Fruit fly (Drosophila melanogaster) whole organism, embryonic: ENCODE measurements around the gene CG42540.

Experiments
- Adf1 ChIP-seq: fragments of 200-800 bp; sonication (Bioruptor generic); IDR thresholded peaks from 2 replicates; pipeline ENCODE4 v1.3.6; 2022; ENCODE audit warnings: missing biosample characterization, missing genetic modification characterization
- Asciz ChIP-seq: fragments of 200-800 bp; sonication (Bioruptor generic); optimal IDR thresholded peaks from 2 replicates; lab custom pipeline; 2017; ENCODE audit warnings: missing biosample characterization, mild to moderate bottlenecking, missing genetic modification characterization, missing genetic modification reagents
- BEAF-32 ChIP-seq: fragments of 200-800 bp; sonication (Bioruptor generic); optimal IDR thresholded peaks from 3 replicates; lab custom pipeline; 2017; ENCODE audit warnings: missing biosample characterization, missing genetic modification characterization, mild to moderate bottlenecking, moderate library complexity, missing genetic modification reagents
- CG10267 ChIP-seq: fragments of 200-800 bp; sonication (Bioruptor generic); optimal IDR thresholded peaks from 2 replicates; lab custom pipeline; 2018; ENCODE audit warnings: missing biosample characterization, mild to moderate bottlenecking, missing genetic modification characterization, moderate library complexity
- CG10543 ChIP-seq: fragments of 200-800 bp; sonication (Bioruptor generic); optimal IDR thresholded peaks from 3 replicates; lab custom pipeline; 2017; ENCODE audit warnings: missing biosample characterization, mild to moderate bottlenecking, missing genetic modification characterization, moderate library complexity
- CG10979 ChIP-seq: fragments of 200-800 bp; sonication (Bioruptor generic); optimal IDR thresholded peaks from 2 replicates; lab custom pipeline; 2018; ENCODE audit warnings: missing biosample characterization, mild to moderate bottlenecking, missing genetic modification characterization, moderate library complexity
- CG11504 ChIP-seq: fragments of 200-800 bp; sonication (Bioruptor generic); optimal IDR thresholded peaks from 3 replicates; lab custom pipeline; 2019; ENCODE audit warnings: missing biosample characterization, mild to moderate bottlenecking, missing genetic modification characterization, moderate library complexity
- CG12391 ChIP-seq: fragments of 200-800 bp; sonication (Bioruptor generic); optimal IDR thresholded peaks from 3 replicates; lab custom pipeline; 2018; ENCODE audit warnings: missing biosample characterization, mild to moderate bottlenecking, missing genetic modification characterization, moderate library complexity
- CG12769 ChIP-seq: fragments of 200-800 bp; sonication (Bioruptor generic); optimal IDR thresholded peaks from 2 replicates; lab custom pipeline; 2019; ENCODE audit warnings: missing biosample characterization, mild to moderate bottlenecking, missing genetic modification characterization, moderate library complexity
- CG1529 ChIP-seq: fragments of 200-800 bp; sonication (Bioruptor generic); optimal IDR thresholded peaks from 3 replicates; lab custom pipeline; 2018; ENCODE audit warnings: missing biosample characterization, missing genetic modification characterization
- CG1603 ChIP-seq: fragments of 200-800 bp; sonication (Bioruptor generic); optimal IDR thresholded peaks from 2 replicates; lab custom pipeline; 2019; ENCODE audit warnings: missing biosample characterization, mild to moderate bottlenecking, missing genetic modification characterization, moderate library complexity
- CG17829 ChIP-seq: fragments of 200-800 bp; optimal IDR thresholded peaks from 2 replicates; lab custom pipeline; 2019; ENCODE audit warnings: missing biosample characterization, mild to moderate bottlenecking, missing genetic modification characterization, moderate library complexity
- CG2712 ChIP-seq: fragments of 200-800 bp; optimal IDR thresholded peaks from 3 replicates; lab custom pipeline; 2019; ENCODE audit warnings: missing biosample characterization, mild to moderate bottlenecking, missing genetic modification characterization, moderate library complexity
- CG32532 ChIP-seq: fragments of 200-800 bp; sonication (Bioruptor generic); IDR thresholded peaks from 2 replicates; pipeline ENCODE4 v1.3.6; 2022; ENCODE audit warnings: missing biosample characterization, missing genetic modification characterization
- CG32772 ChIP-seq: fragments of 200-800 bp; sonication (Bioruptor generic); IDR thresholded peaks from 2 replicates; pipeline ENCODE4 v1.3.6; 2022; ENCODE audit warnings: missing biosample characterization, missing genetic modification characterization
- CG33557 ChIP-seq: fragments of 200-800 bp; sonication (Bioruptor generic); optimal IDR thresholded peaks from 2 replicates; lab custom pipeline; 2019; ENCODE audit warnings: missing biosample characterization, mild to moderate bottlenecking, missing genetic modification characterization, moderate library complexity
- CG5180 ChIP-seq: fragments of 200-800 bp; sonication (Bioruptor generic); optimal IDR thresholded peaks from 3 replicates; lab custom pipeline; 2017; ENCODE audit warnings: missing biosample characterization, missing genetic modification characterization, mild to moderate bottlenecking, moderate library complexity, missing genetic modification reagents
- CG6254 ChIP-seq: fragments of 200-800 bp; sonication (Bioruptor generic); optimal IDR thresholded peaks from 3 replicates; lab custom pipeline; 2017; ENCODE audit warnings: mild to moderate bottlenecking, missing biosample characterization, missing genetic modification reagents, missing genetic modification characterization
- CG6689 ChIP-seq: fragments of 200-800 bp; sonication (Bioruptor generic); IDR thresholded peaks from 2 replicates; pipeline ENCODE4 v1.3.6; 2022; ENCODE audit warnings: missing biosample characterization, missing genetic modification characterization
- CG8388 ChIP-seq: fragments of 200-800 bp; sonication (Bioruptor generic); optimal IDR thresholded peaks from 2 replicates; lab custom pipeline; 2019; ENCODE audit warnings: missing biosample characterization, mild to moderate bottlenecking, missing genetic modification characterization, moderate library complexity
- CrebB ChIP-seq: fragments of 200-800 bp; sonication (Bioruptor generic); optimal IDR thresholded peaks from 3 replicates; lab custom pipeline; 2018; ENCODE audit warnings: missing biosample characterization, mild to moderate bottlenecking, missing genetic modification characterization
- HLH54F ChIP-seq: fragments of 200-800 bp; sonication (Bioruptor generic); optimal IDR thresholded peaks from 3 replicates; lab custom pipeline; 2016; ENCODE audit warnings: missing biosample characterization, missing genetic modification characterization
- Neu2 ChIP-seq: fragments of 200-800 bp; sonication (Bioruptor generic); optimal IDR thresholded peaks from 3 replicates; lab custom pipeline; 2016; ENCODE audit warnings: missing biosample characterization, missing genetic modification characterization, borderline replicate concordance
- Ravus ChIP-seq: fragments of 200-800 bp; sonication (Bioruptor generic); IDR thresholded peaks from 2 replicates; pipeline ENCODE4 v1.3.6; 2022; ENCODE audit warnings: missing biosample characterization, missing genetic modification characterization
- Scr ChIP-seq: fragments of 200-800 bp; sonication (Bioruptor generic); IDR thresholded peaks from 2 replicates; pipeline ENCODE4 v1.3.6; 2022; ENCODE audit warnings: missing biosample characterization, missing genetic modification characterization; ENCODE audit not compliant: partially characterized antibody
- Sox102F ChIP-seq: fragments of 200-800 bp; sonication (Bioruptor generic); optimal IDR thresholded peaks from 2 replicates; lab custom pipeline; 2018; ENCODE audit warnings: missing biosample characterization, mild to moderate bottlenecking, missing genetic modification characterization, moderate library complexity
- Sry-β ChIP-seq: fragments of 200-800 bp; sonication (Bioruptor generic); optimal IDR thresholded peaks from 2 replicates; lab custom pipeline; 2018; ENCODE audit warnings: missing biosample characterization, mild to moderate bottlenecking, missing genetic modification characterization, moderate library complexity
- Usf ChIP-seq: fragments of 200-800 bp; sonication (Bioruptor generic); optimal IDR thresholded peaks from 2 replicates; lab custom pipeline; 2017; ENCODE audit warnings: missing genotype, missing biosample characterization, missing genetic modification characterization
- Vsx1 ChIP-seq: fragments of 200-800 bp; sonication (Bioruptor generic); optimal IDR thresholded peaks from 2 replicates; lab custom pipeline; 2017; ENCODE audit warnings: missing biosample characterization, mild to moderate bottlenecking, missing genetic modification characterization, missing genetic modification reagents
- Xbp1 ChIP-seq: fragments of 200-800 bp; sonication (Bioruptor generic); optimal IDR thresholded peaks from 3 replicates; lab custom pipeline; 2016; ENCODE audit warnings: missing biosample characterization, mild to moderate bottlenecking, missing genetic modification characterization
- az2 ChIP-seq: fragments of 200-800 bp; sonication (Bioruptor generic); optimal IDR thresholded peaks from 3 replicates; lab custom pipeline; 2016; ENCODE audit warnings: missing biosample characterization, missing genetic modification characterization
- bab2 ChIP-seq: fragments of 200-800 bp; sonication (Bioruptor generic); optimal IDR thresholded peaks from 2 replicates; lab custom pipeline; 2016; ENCODE audit warnings: missing biosample characterization, missing genetic modification characterization
- br ChIP-seq: fragments of >200 bp; optimal IDR thresholded peaks from 2 replicates; lab custom pipeline; 2017
- caup ChIP-seq: fragments of 200-800 bp; sonication (Bioruptor generic); optimal IDR thresholded peaks from 3 replicates; lab custom pipeline; 2017; ENCODE audit warnings: missing biosample characterization, mild to moderate bottlenecking, missing genetic modification characterization, moderate library complexity; ENCODE audit not compliant: severe bottlenecking
- cg ChIP-seq: fragments of 200-800 bp; sonication (Bioruptor generic); optimal IDR thresholded peaks from 3 replicates; lab custom pipeline; 2019; ENCODE audit warnings: missing biosample characterization, mild to moderate bottlenecking, missing genetic modification characterization, moderate library complexity
- chn ChIP-seq: fragments of 200-800 bp; sonication (Bioruptor generic); optimal IDR thresholded peaks from 2 replicates; lab custom pipeline; 2016; ENCODE audit warnings: missing biosample characterization, missing genetic modification characterization
- dati ChIP-seq: fragments of 200-800 bp; sonication (Bioruptor generic); IDR thresholded peaks from 2 replicates; pipeline ENCODE4 v1.3.6; 2022; ENCODE audit warnings: missing biosample characterization, missing genetic modification characterization
- dmrt99B ChIP-seq: fragments of 200-800 bp; sonication (Bioruptor generic); optimal IDR thresholded peaks from 2 replicates; lab custom pipeline; 2018; ENCODE audit warnings: missing biosample characterization, mild to moderate bottlenecking, missing genetic modification characterization, moderate library complexity
- dysf ChIP-seq: fragments of 200-800 bp; sonication (Bioruptor generic); IDR thresholded peaks from 3 replicates; pipeline ENCODE4 v1.3.6; 2022; ENCODE audit warnings: missing biosample characterization, missing genetic modification characterization
- gcm ChIP-seq: fragments of 200-800 bp; sonication (Bioruptor generic); optimal IDR thresholded peaks from 2 replicates; lab custom pipeline; 2019; ENCODE audit warnings: missing biosample characterization, mild to moderate bottlenecking, missing genetic modification characterization, moderate library complexity
- h ChIP-seq: fragments of >200 bp; optimal IDR thresholded peaks from 2 replicates; lab custom pipeline; 2017
- hkb ChIP-seq, 2 experiments: fragments of 200-800 bp in 1 of 2; fragments of >200 bp in 1 of 2; sonication (Bioruptor generic) in 1 of 2; IDR thresholded peaks in 1 of 2; optimal IDR thresholded peaks in 1 of 2; 2 replicates each; pipeline versions ENCODE4 v1.3.6 to Lab custom; 2017 to 2022; ENCODE audit warnings: missing biosample characterization in 1 of 2, missing genetic modification characterization in 1 of 2
- knrl ChIP-seq: fragments of 200-800 bp; sonication (Bioruptor generic); IDR thresholded peaks from 3 replicates; pipeline ENCODE4 v1.3.6; 2022; ENCODE audit warnings: missing biosample characterization, missing genetic modification characterization; ENCODE audit not compliant: partially characterized antibody
- lola ChIP-seq, 3 experiments: fragments of >200 bp in 2 of 3; fragments of 200-800 bp in 1 of 3; sonication (Bioruptor generic) in 1 of 3; optimal IDR thresholded peaks; 2 replicates each; lab custom pipeline; 2017 to 2019; ENCODE audit warnings: missing biosample characterization in 3 of 3, missing genetic modification characterization in 3 of 3, mild to moderate bottlenecking in 1 of 3, moderate library complexity in 1 of 3
- sens ChIP-seq: fragments of 200-800 bp; sonication (Bioruptor generic); peaks from one replicate; lab custom pipeline; 2016; ENCODE audit warnings: missing biosample characterization, missing genetic modification characterization
- sisA ChIP-seq: fragments of 200-800 bp; sonication (Bioruptor generic); IDR thresholded peaks from 2 replicates; pipeline ENCODE4 v1.3.6; 2022; ENCODE audit warnings: missing biosample characterization, missing genetic modification characterization
- z ChIP-seq: fragments of 200-800 bp; sonication (Bioruptor generic); IDR thresholded peaks from 3 replicates; pipeline ENCODE4 v1.3.6; 2022; ENCODE audit warnings: missing biosample characterization, missing genetic modification characterization

CG42540 gene

dm6 chr3L:4603439-4603838 lies 47.6 kb downstream of the CG42540 start (continued):
- TF ChIP-seq Usf (GFP tag; lab: Kevin White, UChicago): no peak
- TF ChIP-seq CG32772 (GFP tag; lab: Robert Waterston, UW): no peak
- peak; percentile 37 for TF ChIP-seq caup (GFP tag; lab: Kevin White, UChicago)
- TF ChIP-seq Neu2 (GFP tag; lab: Kevin White, UChicago): no peak
- TF ChIP-seq CG10267 (tag; lab: Kevin White, UChicago): peak; percentile 39
- no peak for TF ChIP-seq CG5180
- TF ChIP-seq CG11504 (tag; lab: Kevin White, UChicago): peak; percentile 67
- TF ChIP-seq dysf (GFP tag; lab: Robert Waterston, UW): peak; percentile 70
- peak; percentile 43 for TF ChIP-seq CG17829
- no peak for TF ChIP-seq chn (GFP tag; lab: Kevin White, UChicago)
- TF ChIP-seq sisA (GFP tag; lab: Robert Waterston, UW): peak; percentile 56
- TF ChIP-seq CrebB (tag; lab: Kevin White, UChicago): no peak
- TF ChIP-seq CG6254 (GFP tag; lab: Kevin White, UChicago): peak; percentile 12
- no peak for TF ChIP-seq hkb (optimal IDR thresholded peaks at IDR 0.05; lab: Kevin White, UChicago)
- peak; percentile 51; the same call in 1 of the 2 replicates for TF ChIP-seq hkb (GFP tag; IDR thresholded peaks at IDR 0.05; lab: Robert Waterston, UW)
- TF ChIP-seq CG32532: peak; percentile 68
- no peak for TF ChIP-seq HLH54F (GFP tag; lab: Kevin White, UChicago)
- no peak for TF ChIP-seq CG1603 (tag; lab: Kevin White, UChicago)

dm6 chr3L:4606739-4607428 lies 51.0 kb downstream of the CG42540 start:
- TF ChIP-seq BEAF-32 (GFP tag; lab: Kevin White, UChicago) (peak; percentile 43), h (lab: Kevin White, UChicago) (no peak), CG12391 (tag; lab: Kevin White, UChicago) (peak; percentile 21), CG10979 (tag; lab: Kevin White, UChicago) (peak; percentile 47), gcm (GFP tag; lab: Kevin White, UChicago) (peak; percentile 41), knrl (GFP tag; lab: Robert Waterston, UW) (peak; percentile 50; the same call in 2 of the 3 replicates), sens (GFP tag; lab: Kevin White, UChicago) (peak; percentile 84), CG12769 (tag; lab: Kevin White, UChicago) (peak; percentile 32), cg (GFP tag; lab: Kevin White, UChicago) (no peak), CG8388 (GFP tag; lab: Kevin White, UChicago) (peak; percentile 4), CG6689 (GFP tag; lab: Robert Waterston, UW) (peak; percentile 34), z (GFP tag; lab: Robert Waterston, UW) (0 out of 3 replicates have a peak, but pooled peaks have one; percentile 35), Scr (no peak; the same call in 1 of the 2 replicates), Ravus (GFP tag; lab: Robert Waterston, UW) (no peak), az2 (peak; percentile 10), Sox102F (peak; percentile 53), Xbp1 (GFP tag; lab: Kevin White, UChicago) (no peak), CG1529 (peak; percentile 21), CG2712 (peak; percentile 47), lola (GFP tag; optimal IDR thresholded peaks at IDR 0.05; lab: Kevin White, UChicago) (peak in 1 of 3 experiments; percentile 23), br (lab: Kevin White, UChicago) (no peak), Sry-β (GFP tag; lab: Kevin White, UChicago) (no peak), CG33557 (GFP tag; lab: Kevin White, UChicago) (peak; percentile 30), CG10543 (GFP tag; lab: Kevin White, UChicago) (peak; percentile 35), Vsx1 (GFP tag; lab: Kevin White, UChicago) (peak; percentile 11), Asciz (no peak), dmrt99B (tag; lab: Kevin White, UChicago) (peak; percentile 41), CG1603 (tag; lab: Kevin White, UChicago) (peak; percentile 29), bab2 (GFP tag; lab: Kevin White, UChicago) (peak; percentile 11), Adf1 (GFP tag; lab: Robert Waterston, UW) (no peak), dati (GFP tag; lab: Robert Waterston, UW) (no peak)
